Fruit fly (Drosophila melanogaster): Measurements from ENCODE around the gene Ppm1.

DNA sequence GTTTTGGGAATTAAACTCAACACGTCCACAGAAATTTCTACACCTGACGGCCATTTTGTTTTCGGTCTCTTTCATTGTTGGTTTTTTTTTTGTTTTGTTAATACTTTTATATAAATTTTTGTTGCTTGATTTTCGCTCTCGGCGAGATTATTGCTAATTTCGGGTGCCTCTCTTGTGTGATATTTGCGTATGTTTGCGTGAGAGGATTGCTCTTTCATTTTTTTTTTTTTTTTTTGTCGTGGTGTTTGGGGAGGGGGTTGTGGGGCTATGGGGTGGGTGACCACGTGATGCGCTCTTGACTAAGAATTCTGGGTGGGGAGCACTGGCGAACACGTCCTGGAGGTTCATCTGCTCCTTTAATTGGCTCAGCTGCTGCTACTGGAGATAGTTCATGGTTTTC, 44.8 kb downstream of the Ppm1 start:
- TF ChIP-seq CG34406 (GFP tag; optimal IDR thresholded peaks at IDR 0.05) (no peak), CG11762 (GFP tag; optimal IDR thresholded peaks at IDR 0.05; ENCODE audit: insufficient read depth) (no peak), fkh (GFP tag; optimal IDR thresholded peaks at IDR 0.05) (peak; percentile 53), Sox15 (GFP tag; optimal IDR thresholded peaks at IDR 0.05) (no peak), CG1621 (tag; optimal IDR thresholded peaks at IDR 0.05) (no peak), ss (GFP tag; optimal IDR thresholded peaks at IDR 0.05) (no peak), dac (GFP tag; optimal IDR thresholded peaks at IDR 0.05) (no peak), CG6854 (GFP tag; optimal IDR thresholded peaks at IDR 0.05) (no peak), Met (GFP tag; optimal IDR thresholded peaks at IDR 0.05) (peak; percentile 7), cyc (GFP tag; optimal IDR thresholded peaks at IDR 0.05) (no peak)
